Worm (Caenorhabditis elegans): ENCODE results near the gene tkt-1.

tkt-1 gene

ce11 chrIV:10216704-10217296 is 26.6 kb upstream of the tkt-1 start (continued):
- no peak for TF ChIP-seq athp-1 (tag; optimal IDR thresholded peaks at IDR 0.05)
- TF ChIP-seq attf-3 (GFP tag; conservative IDR thresholded peaks at IDR 0.05), result no peak
- TF ChIP-seq dpl-1 (GFP tag; optimal IDR thresholded peaks at IDR 0.05), result no peak

- no peak for TF ChIP-seq gei-17 (GFP tag; optimal IDR thresholded peaks at IDR 0.05)
- no peak for TF ChIP-seq let-526 (GFP tag; IDR thresholded peaks at IDR 0.05)
- peak; percentile 15 for TF ChIP-seq snpc-3.4 (tag; optimal IDR thresholded peaks at IDR 0.05)
- peak in 1 of 3 experiments; percentile 12 for TF ChIP-seq lin-35 (GFP tag; optimal IDR thresholded peaks at IDR 0.05)
- TF ChIP-seq mes-4 (tag; optimal IDR thresholded peaks at IDR 0.05), result no peak
- TF ChIP-seq madf-3 (GFP tag; IDR thresholded peaks at IDR 0.05), result no peak
- no peak for TF ChIP-seq nfya-2 (GFP tag; IDR thresholded peaks at IDR 0.05)
- TF ChIP-seq lin-54 (GFP tag; optimal IDR thresholded peaks at IDR 0.05), result no peak
- no peak for TF ChIP-seq madf-8 (GFP tag; conservative IDR thresholded peaks at IDR 0.05)
- TF ChIP-seq F49E8.2 (tag; optimal IDR thresholded peaks at IDR 0.05; ENCODE audit: insufficient read depth), result no peak
- TF ChIP-seq lsy-27 (tag; optimal IDR thresholded peaks at IDR 0.05; ENCODE audit: borderline replicate concordance, insufficient read depth), result no peak
Observed at ce11 chrIV:10219208-10219607, 24.2 kb upstream of the tkt-1 start, which contains the start of gene qns-1. TSS of gene qns-1 (minus strand) at chrIV:10219308.

- TF ChIP-seq Y67H2A.10 (GFP tag; conservative IDR thresholded peaks at IDR 0.05), result no peak
Observed at ce11 chrIV:10221187-10221586, 22.2 kb upstream of the tkt-1 start, which contains the start of gene tram-1. TSS of gene tram-1 (minus strand) at chrIV:10221287.

- TF ChIP-seq lin-35 (GFP tag; optimal IDR thresholded peaks at IDR 0.05) (peak in 1 of 3 experiments; percentile 46), Y53F4B.3 (GFP tag; IDR thresholded peaks at IDR 0.05) (no peak), hmg-1.2 (GFP tag; IDR thresholded peaks at IDR 0.05) (peak; percentile 80; the same call in 1 of the 2 replicates), lag-1 (GFP tag; IDR thresholded peaks at IDR 0.05) (no peak), lin-26 (GFP tag; IDR thresholded peaks at IDR 0.05) (no peak), madf-8 (GFP tag; conservative IDR thresholded peaks at IDR 0.05) (no peak), F57C9.4 (tag; optimal IDR thresholded peaks at IDR 0.05) (no peak), somi-1 (GFP tag; optimal IDR thresholded peaks at IDR 0.05) (peak; percentile 21), chd-7 (tag; optimal IDR thresholded peaks at IDR 0.05) (no peak), attf-5 (GFP tag; optimal IDR thresholded peaks at IDR 0.05) (peak; percentile 79), sea-2 (GFP tag; IDR thresholded peaks at IDR 0.05) (no peak), let-607 (tag; optimal IDR thresholded peaks at IDR 0.05) (peak; percentile 98 to 99), T26A5.8 (tag; optimal IDR thresholded peaks at IDR 0.05) (no peak), F39B2.1 (GFP tag; IDR thresholded peaks at IDR 0.05) (no peak), ztf-18 (tag; optimal IDR thresholded peaks at IDR 0.05) (peak; percentile 30), pbrm-1 (GFP tag; IDR thresholded peaks at IDR 0.05) (0 out of 2 replicates have a peak, but pooled peaks have one; percentile 32), lir-1 (GFP tag; conservative IDR thresholded peaks at IDR 0.05) (no peak), snpc-4 (GFP tag; optimal IDR thresholded peaks at IDR 0.05) (no peak), snpc-4 (tag; optimal IDR thresholded peaks at IDR 0.05) (peak in 1 of 4 experiments; percentile 20), ceh-91 (GFP tag; IDR thresholded peaks at IDR 0.05) (no peak), fkh-3 (tag; optimal IDR thresholded peaks at IDR 0.05) (no peak), ztf-3 (GFP tag; optimal IDR thresholded peaks at IDR 0.05) (no peak), F49E8.2 (tag; optimal IDR thresholded peaks at IDR 0.05; ENCODE audit: insufficient read depth) (no peak), efl-1 (GFP tag; optimal IDR thresholded peaks at IDR 0.05) (peak; percentile 28), nhr-80 (tag; optimal IDR thresholded peaks at IDR 0.05) (peak; percentile 69), K12H6.12 (tag; optimal IDR thresholded peaks at IDR 0.05) (peak; percentile 74), sdz-38 (tag; optimal IDR thresholded peaks at IDR 0.05) (no peak), B0019.2 (GFP tag; conservative IDR thresholded peaks at IDR 0.05) (no peak), die-1 (tag; optimal IDR thresholded peaks at IDR 0.05) (no peak), C17E4.6 (GFP tag; IDR thresholded peaks at IDR 0.05) (no peak), lsl-1 (GFP tag; optimal IDR thresholded peaks at IDR 0.05) (peak; percentile 27)
Observed at ce11 chrIV:10222122-10222589, 21.3 kb upstream of the tkt-1 start, which contains the start of gene C24F3.2. TSS of gene C24F3.2 (plus strand) at chrIV:10222539.

All from whole organism, young adult.